Worm (Caenorhabditis elegans): ENCODE measurements around the gene F49E2.2.

Gene F49E2.2

DNA sequence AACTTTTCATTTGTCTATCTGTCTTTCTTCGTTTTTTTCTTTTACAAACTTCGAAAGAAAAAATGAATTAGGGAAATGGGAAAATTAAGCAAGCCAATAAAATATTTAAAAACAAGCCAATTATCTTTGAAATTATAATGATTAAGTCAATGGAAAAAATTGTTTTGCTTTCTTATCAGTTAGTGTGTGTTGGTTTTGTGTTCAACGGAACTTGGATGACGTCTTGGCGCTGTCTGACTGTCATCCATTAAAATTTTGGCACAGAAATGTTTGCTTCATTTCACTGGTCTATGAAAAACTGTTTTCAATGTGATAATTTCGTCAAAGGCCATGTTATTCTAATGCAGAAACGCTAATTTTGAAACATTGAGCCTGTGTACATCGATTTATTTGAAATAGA, 16.0 kb upstream of the F49E2.2 start:
- TF ChIP-seq ztf-29 (GFP tag; IDR thresholded peaks at IDR 0.05) (no peak), ref-1 (GFP tag; conservative IDR thresholded peaks at IDR 0.05) (no peak), tab-1 (GFP tag; IDR thresholded peaks at IDR 0.05) (no peak), T22C8.4 (GFP tag; IDR thresholded peaks at IDR 0.05) (no peak), med-1 (GFP tag; optimal IDR thresholded peaks at IDR 0.05; ENCODE audit: insufficient read depth) (no peak), flt-1 (GFP tag; IDR thresholded peaks at IDR 0.05) (no peak), cog-1 (tag; optimal IDR thresholded peaks at IDR 0.05) (no peak), ztf-23 (GFP tag; IDR thresholded peaks at IDR 0.05) (no peak), klf-2 (GFP tag; conservative IDR thresholded peaks at IDR 0.05) (no peak)

DNA sequence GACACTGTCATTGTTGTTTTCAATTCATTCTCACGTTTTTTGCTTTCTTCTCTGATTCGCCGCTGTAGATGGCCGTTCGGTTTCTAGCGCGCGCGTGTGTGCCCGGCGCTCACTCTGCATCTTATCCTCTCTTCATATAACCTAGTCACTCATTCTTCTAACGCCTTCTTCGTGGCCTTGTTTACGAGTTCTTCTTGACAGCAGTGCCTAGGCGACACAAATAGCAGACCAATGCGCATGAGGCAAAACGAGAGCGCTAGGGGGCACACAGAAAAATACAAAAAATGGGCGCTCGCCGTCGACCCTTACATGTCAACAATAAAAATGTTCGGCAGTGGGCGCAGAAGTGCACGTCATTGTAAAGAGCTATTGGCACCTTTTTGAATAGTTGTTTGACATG, 15.4 kb upstream of the F49E2.2 start:
- TF ChIP-seq ztf-29 (GFP tag; IDR thresholded peaks at IDR 0.05) (no peak), T22C8.4 (GFP tag; IDR thresholded peaks at IDR 0.05) (no peak), ztf-23 (GFP tag; IDR thresholded peaks at IDR 0.05) (no peak), cog-1 (tag; optimal IDR thresholded peaks at IDR 0.05) (no peak), klf-2 (GFP tag; conservative IDR thresholded peaks at IDR 0.05) (no peak), ref-1 (GFP tag; conservative IDR thresholded peaks at IDR 0.05) (no peak), tab-1 (GFP tag; IDR thresholded peaks at IDR 0.05) (no peak), med-1 (GFP tag; optimal IDR thresholded peaks at IDR 0.05; ENCODE audit: insufficient read depth) (no peak)

DNA sequence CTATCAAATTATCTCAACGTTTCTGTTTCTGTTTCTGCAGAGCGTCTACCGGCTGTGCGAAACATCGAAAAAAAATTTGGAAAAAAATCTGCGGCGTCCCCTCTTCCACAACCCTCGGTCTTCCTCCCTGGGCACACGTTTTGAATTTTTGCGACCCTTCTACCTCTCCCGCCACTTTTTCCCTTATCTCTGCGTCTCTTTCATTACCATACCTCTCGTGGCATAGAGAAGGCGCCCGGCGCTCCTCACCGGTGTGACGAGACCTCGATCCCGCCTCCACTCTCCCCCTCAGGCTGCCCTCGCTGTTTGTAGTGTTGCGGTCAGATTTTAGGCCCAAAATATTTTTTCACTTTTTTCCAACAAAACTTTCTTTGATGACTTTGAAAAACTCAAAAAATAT, 14.1 kb upstream of the F49E2.2 start:
- TF ChIP-seq ref-1 (GFP tag; conservative IDR thresholded peaks at IDR 0.05), result no peak
- no peak for TF ChIP-seq T22C8.4 (GFP tag; IDR thresholded peaks at IDR 0.05)
- TF ChIP-seq ztf-23 (GFP tag; IDR thresholded peaks at IDR 0.05), result no peak
- no peak for TF ChIP-seq klf-2 (GFP tag; conservative IDR thresholded peaks at IDR 0.05)
- TF ChIP-seq flt-1 (GFP tag; IDR thresholded peaks at IDR 0.05), result 0 out of 2 replicates have a peak, but pooled peaks have one; percentile 20
- TF ChIP-seq ztf-29 (GFP tag; IDR thresholded peaks at IDR 0.05), result no peak

DNA sequence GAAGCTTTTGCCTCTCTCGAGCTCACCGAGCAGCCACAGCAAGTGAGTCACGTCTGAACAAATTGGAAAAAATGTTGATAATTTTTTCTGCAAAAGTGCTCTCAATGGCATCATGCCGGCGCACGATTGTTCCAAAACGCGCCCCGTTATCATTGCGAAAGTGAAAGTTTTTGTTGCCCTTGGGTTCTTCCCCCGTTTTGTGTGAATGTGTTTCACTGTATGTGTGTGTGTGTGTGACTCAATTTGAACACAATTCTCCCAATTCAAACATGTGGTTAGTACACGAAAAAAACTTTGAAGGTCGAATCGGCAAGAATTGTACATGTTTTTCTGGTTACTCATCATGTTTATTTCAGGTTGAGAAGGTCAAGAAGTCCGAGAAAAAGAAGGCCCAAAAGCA, 13.4 kb upstream of the F49E2.2 start:
- TF ChIP-seq tab-1 (GFP tag; IDR thresholded peaks at IDR 0.05) (no peak), ztf-29 (GFP tag; IDR thresholded peaks at IDR 0.05) (no peak), med-1 (GFP tag; optimal IDR thresholded peaks at IDR 0.05; ENCODE audit: insufficient read depth) (no peak), ztf-23 (GFP tag; IDR thresholded peaks at IDR 0.05) (no peak), flt-1 (GFP tag; IDR thresholded peaks at IDR 0.05) (no peak), T22C8.4 (GFP tag; IDR thresholded peaks at IDR 0.05) (no peak), ref-1 (GFP tag; conservative IDR thresholded peaks at IDR 0.05) (no peak), cog-1 (tag; optimal IDR thresholded peaks at IDR 0.05) (no peak), klf-2 (GFP tag; conservative IDR thresholded peaks at IDR 0.05) (no peak)

DNA sequence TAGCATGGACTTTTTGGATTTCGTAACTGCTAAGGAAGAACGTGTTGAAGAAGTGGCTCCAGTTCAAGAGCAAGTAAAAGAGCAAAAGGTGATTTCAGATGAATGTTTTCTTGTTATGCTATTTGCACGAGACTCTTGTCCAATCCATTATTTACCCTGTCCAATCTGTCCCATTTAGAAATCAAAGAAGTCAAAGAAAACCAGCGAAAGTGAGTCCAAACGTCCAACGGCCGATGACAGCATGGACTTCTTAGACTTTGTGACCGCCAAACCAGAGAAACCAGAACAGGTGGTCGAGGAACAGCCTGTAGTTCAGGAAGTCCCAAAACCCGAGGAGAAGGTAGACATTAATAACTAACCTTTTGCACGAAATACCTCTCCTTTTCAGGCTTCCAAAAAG, 11.3 kb upstream of the F49E2.2 start:
- TF ChIP-seq tab-1 (GFP tag; IDR thresholded peaks at IDR 0.05) (no peak), cog-1 (tag; optimal IDR thresholded peaks at IDR 0.05) (no peak), ztf-23 (GFP tag; IDR thresholded peaks at IDR 0.05) (no peak), ztf-29 (GFP tag; IDR thresholded peaks at IDR 0.05) (no peak), flt-1 (GFP tag; IDR thresholded peaks at IDR 0.05) (no peak), T22C8.4 (GFP tag; IDR thresholded peaks at IDR 0.05) (no peak), med-1 (GFP tag; optimal IDR thresholded peaks at IDR 0.05; ENCODE audit: insufficient read depth) (no peak)

DNA sequence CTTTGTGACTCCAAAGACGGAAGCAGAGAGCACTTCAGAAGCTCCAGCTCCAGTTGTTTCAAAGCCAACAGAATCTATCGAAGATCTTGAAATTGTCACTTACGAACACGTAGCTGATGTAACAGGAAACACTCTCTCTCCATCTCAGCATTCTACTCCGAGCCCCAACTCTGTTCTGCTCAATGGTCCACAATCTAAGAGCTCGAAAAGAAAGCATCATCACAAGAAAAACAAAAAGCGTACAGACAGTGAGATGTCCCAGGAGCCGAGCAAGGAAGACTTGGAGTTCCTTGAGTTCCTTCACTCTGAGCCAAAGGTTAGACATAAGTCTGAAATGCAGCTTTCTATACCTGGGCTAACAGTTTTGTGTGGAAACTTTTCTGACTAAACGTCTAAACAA, 10.5 kb upstream of the F49E2.2 start:
- TF ChIP-seq ref-1 (GFP tag; conservative IDR thresholded peaks at IDR 0.05) (no peak), ztf-23 (GFP tag; IDR thresholded peaks at IDR 0.05) (no peak), flt-1 (GFP tag; IDR thresholded peaks at IDR 0.05) (no peak), med-1 (GFP tag; optimal IDR thresholded peaks at IDR 0.05; ENCODE audit: insufficient read depth) (no peak), tab-1 (GFP tag; IDR thresholded peaks at IDR 0.05) (no peak), klf-2 (GFP tag; conservative IDR thresholded peaks at IDR 0.05) (no peak), cog-1 (tag; optimal IDR thresholded peaks at IDR 0.05) (no peak), ztf-29 (GFP tag; IDR thresholded peaks at IDR 0.05) (no peak), T22C8.4 (GFP tag; IDR thresholded peaks at IDR 0.05) (no peak)

DNA sequence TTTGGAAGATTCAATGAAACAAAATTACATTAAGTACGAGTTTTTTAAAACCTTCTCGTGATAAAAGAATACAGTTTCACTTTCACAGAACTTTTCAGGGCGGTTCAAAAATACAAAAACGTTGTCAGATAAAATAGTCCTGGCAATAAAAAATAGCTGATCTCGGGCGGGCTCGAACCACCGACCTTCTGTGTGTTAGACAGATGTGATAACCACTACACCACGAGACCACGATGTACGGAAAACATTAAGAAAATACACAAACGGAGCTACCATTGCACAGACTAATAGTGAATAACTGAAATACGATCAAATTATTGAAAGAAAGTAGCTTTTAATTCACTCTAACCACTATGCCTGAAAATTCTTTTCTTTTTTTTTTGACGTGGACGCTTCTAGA, 5.6 kb upstream of the F49E2.2 start:
- TF ChIP-seq cog-1 (tag; optimal IDR thresholded peaks at IDR 0.05), result no peak
- peak; percentile 30; the same call in 1 of the 2 replicates for TF ChIP-seq tab-1 (GFP tag; IDR thresholded peaks at IDR 0.05)
- TF ChIP-seq ztf-23 (GFP tag; IDR thresholded peaks at IDR 0.05), result no peak
- no peak for TF ChIP-seq med-1 (GFP tag; optimal IDR thresholded peaks at IDR 0.05; ENCODE audit: insufficient read depth)
- TF ChIP-seq flt-1 (GFP tag; IDR thresholded peaks at IDR 0.05), result 0 out of 2 replicates have a peak, but pooled peaks have one; percentile 36

DNA sequence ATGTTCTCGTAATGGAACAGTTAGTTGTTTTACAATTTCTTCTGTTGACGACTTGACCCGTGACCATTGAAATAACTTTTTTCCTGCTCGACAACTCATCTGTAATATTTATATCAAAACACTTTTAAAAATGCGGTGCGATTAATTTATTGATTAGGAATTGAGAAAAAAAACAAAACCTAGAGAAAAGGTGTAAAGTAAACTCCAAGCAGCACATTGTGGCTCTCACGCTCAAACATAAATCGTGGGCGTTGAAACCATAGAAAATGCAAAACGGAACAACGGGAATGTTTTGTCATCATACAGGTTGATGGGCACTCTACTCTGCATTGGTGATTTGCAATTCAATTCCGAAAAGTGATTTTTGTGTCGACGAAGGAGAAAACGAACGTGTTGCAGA, 648 bp upstream of the F49E2.2 start, which contains the start of gene moc-5:
Gene moc-5, minus strand, starts transcription at position 101 of the 400 bp plus-strand sequence.
- TF ChIP-seq cog-1 (tag; optimal IDR thresholded peaks at IDR 0.05), result no peak
- no peak for TF ChIP-seq T22C8.4 (GFP tag; IDR thresholded peaks at IDR 0.05)
- no peak for TF ChIP-seq tab-1 (GFP tag; IDR thresholded peaks at IDR 0.05)
- TF ChIP-seq ref-1 (GFP tag; conservative IDR thresholded peaks at IDR 0.05), result no peak
- no peak for TF ChIP-seq ztf-29 (GFP tag; IDR thresholded peaks at IDR 0.05)
- TF ChIP-seq ztf-23 (GFP tag; IDR thresholded peaks at IDR 0.05), result no peak

DNA sequence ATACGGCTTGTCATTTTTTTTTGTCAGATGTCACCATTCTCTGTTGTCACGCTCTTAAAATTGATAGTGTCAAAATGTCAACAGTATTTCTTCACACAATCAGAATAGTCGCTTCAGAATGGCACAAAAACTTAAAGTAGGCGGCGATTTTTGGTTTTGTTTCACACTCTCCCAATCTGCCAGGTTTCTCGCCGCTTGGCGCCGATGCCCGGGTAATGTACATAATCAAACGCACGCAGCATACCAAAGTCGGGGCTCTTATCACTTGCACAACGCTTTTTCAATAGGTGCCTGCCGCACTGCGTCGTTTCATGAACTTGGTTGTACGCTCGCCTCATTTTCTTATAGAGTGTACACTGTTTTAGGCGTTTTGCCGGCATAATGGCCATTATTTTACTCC, 2.0 kb downstream of the F49E2.2 start:
- TF ChIP-seq T22C8.4 (GFP tag; IDR thresholded peaks at IDR 0.05) (no peak), ztf-29 (GFP tag; IDR thresholded peaks at IDR 0.05) (no peak), flt-1 (GFP tag; IDR thresholded peaks at IDR 0.05) (no peak)

DNA sequence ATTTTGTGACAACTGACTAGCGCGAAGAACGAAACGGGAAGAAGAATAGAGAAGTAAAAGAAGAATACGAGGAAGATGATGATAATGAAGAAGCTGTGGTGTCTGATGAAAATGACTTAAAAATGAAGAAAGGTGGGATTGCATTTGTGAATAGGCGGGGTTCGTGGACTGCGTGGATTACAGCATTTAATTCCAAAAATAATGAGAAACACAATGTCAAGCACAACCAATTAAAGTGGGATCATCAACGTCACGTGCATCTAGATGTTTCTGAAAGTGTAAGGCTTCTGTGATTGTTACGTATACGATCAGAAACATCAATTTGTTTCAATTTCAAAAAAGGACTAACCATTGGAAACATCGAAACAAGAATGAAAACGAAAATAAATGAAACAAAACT, 10.4 kb downstream of the F49E2.2 start, which contains the start of gene glb-17:
Gene glb-17, minus strand, starts transcription at position 101 of the 400 bp plus-strand sequence.
- no peak for TF ChIP-seq ztf-29 (GFP tag; IDR thresholded peaks at IDR 0.05)

DNA sequence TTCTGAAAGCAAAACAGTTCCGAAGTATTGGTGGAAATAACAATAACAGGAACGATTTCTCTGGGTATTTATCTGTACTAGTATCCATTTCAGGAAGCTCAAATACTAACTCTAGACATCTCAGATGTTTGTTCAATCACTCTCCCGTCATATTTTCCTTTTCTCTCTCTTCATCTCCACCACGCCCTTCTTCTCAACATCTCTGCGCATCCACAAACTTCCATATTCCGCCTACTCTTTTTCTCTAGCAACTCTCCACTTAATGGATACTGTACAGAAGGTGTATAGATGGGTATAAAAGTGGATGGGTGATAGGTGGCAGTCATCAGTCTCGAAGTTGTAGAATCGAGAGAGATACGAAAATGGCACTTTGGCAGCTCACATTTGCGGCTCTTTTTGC, 17.8 kb downstream of the F49E2.2 start, which contains the start of gene gpx-5:
Gene gpx-5, plus strand, starts transcription at position 336 of the 400 bp plus-strand sequence.
- TF ChIP-seq tab-1 (GFP tag; IDR thresholded peaks at IDR 0.05), result no peak
- TF ChIP-seq ztf-29 (GFP tag; IDR thresholded peaks at IDR 0.05), result no peak
- TF ChIP-seq klf-2 (GFP tag; conservative IDR thresholded peaks at IDR 0.05), result no peak
- no peak for TF ChIP-seq T22C8.4 (GFP tag; IDR thresholded peaks at IDR 0.05)
- no peak for TF ChIP-seq ref-1 (GFP tag; conservative IDR thresholded peaks at IDR 0.05)
- no peak for TF ChIP-seq flt-1 (GFP tag; IDR thresholded peaks at IDR 0.05)
- TF ChIP-seq cog-1 (tag; optimal IDR thresholded peaks at IDR 0.05), result no peak

All from whole organism, midembryonic.